Worm (Caenorhabditis elegans): ENCODE measurements around the gene K07H8.12.

Gene K07H8.12

DNA sequence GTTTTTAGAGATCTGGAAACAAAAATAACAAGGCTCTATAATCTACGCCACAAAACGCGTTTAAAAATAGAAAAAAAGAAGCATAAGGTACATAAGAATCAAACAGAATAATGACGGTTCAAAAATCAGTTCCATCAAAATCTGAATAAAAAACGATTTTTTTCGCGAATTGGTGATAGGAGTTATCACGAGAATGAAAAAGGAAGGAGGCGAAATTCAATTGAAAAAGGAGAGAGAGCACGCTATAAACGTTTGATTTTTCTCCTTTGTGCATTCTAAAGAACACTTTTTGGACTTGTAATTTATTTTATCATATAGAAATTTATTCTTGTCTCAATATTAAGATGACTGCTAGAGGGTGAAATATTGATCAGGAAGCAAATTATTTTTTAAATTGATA is 25.2 kb downstream of the K07H8.12 start:
- TF ChIP-seq let-607 (tag; optimal IDR thresholded peaks at IDR 0.05) (no peak), lsl-1 (GFP tag; optimal IDR thresholded peaks at IDR 0.05) (no peak), F57A8.1 (GFP tag; optimal IDR thresholded peaks at IDR 0.05) (no peak), nfya-2 (GFP tag; IDR thresholded peaks at IDR 0.05) (no peak), nhr-80 (tag; optimal IDR thresholded peaks at IDR 0.05) (peak; percentile 74)

DNA sequence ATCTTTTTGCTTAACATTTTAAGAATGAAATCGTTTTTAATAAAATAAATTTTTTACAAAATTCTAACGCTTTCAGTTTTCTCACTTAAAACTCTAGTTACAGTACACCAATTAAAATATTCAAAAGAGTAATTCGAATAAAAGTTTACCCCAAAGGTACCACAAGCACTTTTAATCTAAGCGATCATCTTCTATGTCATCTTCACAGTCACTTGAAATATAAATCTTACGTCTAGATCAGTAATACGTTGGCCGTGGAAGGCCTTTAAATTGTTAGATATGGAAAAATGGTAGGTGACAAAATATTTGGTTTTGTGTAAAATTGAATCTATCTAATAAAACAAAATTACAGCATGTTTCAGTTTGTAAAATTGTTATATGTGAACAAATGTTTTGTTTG is 29.2 kb downstream of the K07H8.12 start:
- no peak for TF ChIP-seq ceh-58 (GFP tag; IDR thresholded peaks at IDR 0.05)
- no peak for TF ChIP-seq ama-1 (optimal IDR thresholded peaks at IDR 0.05)
- no peak for TF ChIP-seq ama-1 (GFP tag; optimal IDR thresholded peaks at IDR 0.05)
- no peak for TF ChIP-seq lsy-27 (tag; optimal IDR thresholded peaks at IDR 0.05; ENCODE audit: borderline replicate concordance, insufficient read depth)
- TF ChIP-seq F39B2.1 (GFP tag; IDR thresholded peaks at IDR 0.05) = no peak
- TF ChIP-seq B0035.1 (tag; optimal IDR thresholded peaks at IDR 0.05) = no peak
- TF ChIP-seq F57C9.4 (tag; optimal IDR thresholded peaks at IDR 0.05) = no peak
- TF ChIP-seq ZK185.1 (tag; optimal IDR thresholded peaks at IDR 0.05; ENCODE audit: poor library complexity, severe bottlenecking) = no peak
- no peak for TF ChIP-seq bed-2 (GFP tag; IDR thresholded peaks at IDR 0.05)
- no peak for TF ChIP-seq ekl-4 (GFP tag; IDR thresholded peaks at IDR 0.05)
- no peak for TF ChIP-seq cebp-2 (GFP tag; IDR thresholded peaks at IDR 0.05)
- TF ChIP-seq sptf-2 (GFP tag; optimal IDR thresholded peaks at IDR 0.05) = no peak
- no peak for TF ChIP-seq let-526 (GFP tag; IDR thresholded peaks at IDR 0.05)
- TF ChIP-seq snpc-1.1 (tag; optimal IDR thresholded peaks at IDR 0.05; ENCODE audit: insufficient read depth) = no peak
- no peak for TF ChIP-seq ceh-27 (GFP tag; optimal IDR thresholded peaks at IDR 0.05)

DNA sequence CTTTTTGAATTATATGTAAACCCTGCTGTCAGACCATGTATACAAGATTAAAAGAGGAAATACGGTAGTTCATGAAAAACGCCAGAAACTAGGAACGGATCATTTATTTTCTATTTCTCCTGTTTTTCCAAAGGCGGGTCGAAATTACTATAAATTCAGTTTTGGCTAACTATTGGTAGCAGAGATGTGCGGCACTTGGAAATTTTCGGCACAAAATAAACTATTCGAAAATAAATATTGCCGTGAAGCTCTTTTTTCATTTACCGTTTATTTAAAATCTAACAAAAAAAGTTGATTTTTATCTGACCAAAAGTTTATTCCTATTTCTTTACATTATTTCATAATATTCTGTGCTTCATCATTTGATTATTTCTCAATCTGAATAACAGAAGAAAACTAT is 32.4 kb downstream of the K07H8.12 start, which contains the start of gene T09A12.1:
TSS of gene T09A12.1 (plus strand) at position 301 of the 400 bp plus-strand sequence.
- TF ChIP-seq C06A6.2 (GFP tag; conservative IDR thresholded peaks at IDR 0.05) (no peak), ZK185.1 (tag; optimal IDR thresholded peaks at IDR 0.05; ENCODE audit: poor library complexity, severe bottlenecking) (no peak), lin-35 (GFP tag; optimal IDR thresholded peaks at IDR 0.05) (no peak), nhr-90 (tag; optimal IDR thresholded peaks at IDR 0.05) (no peak), hsf-1 (GFP tag; IDR thresholded peaks at IDR 0.05) (no peak), fkh-3 (tag; optimal IDR thresholded peaks at IDR 0.05) (no peak), hmg-1.2 (GFP tag; IDR thresholded peaks at IDR 0.05) (no peak), aptf-2 (GFP tag; conservative IDR thresholded peaks at IDR 0.05) (no peak), let-607 (tag; optimal IDR thresholded peaks at IDR 0.05) (no peak), cebp-1 (GFP tag; IDR thresholded peaks at IDR 0.05) (no peak), cebp-1 (tag; optimal IDR thresholded peaks at IDR 0.05) (no peak), nhr-80 (tag; optimal IDR thresholded peaks at IDR 0.05) (no peak), ztf-25 (GFP tag; IDR thresholded peaks at IDR 0.05) (no peak), F55B11.4 (tag; optimal IDR thresholded peaks at IDR 0.05; ENCODE audit: borderline replicate concordance, insufficient read depth) (no peak), nfyb-1 (GFP tag; IDR thresholded peaks at IDR 0.05) (no peak), Y56A3A.18 (GFP tag; IDR thresholded peaks at IDR 0.05) (no peak)

DNA sequence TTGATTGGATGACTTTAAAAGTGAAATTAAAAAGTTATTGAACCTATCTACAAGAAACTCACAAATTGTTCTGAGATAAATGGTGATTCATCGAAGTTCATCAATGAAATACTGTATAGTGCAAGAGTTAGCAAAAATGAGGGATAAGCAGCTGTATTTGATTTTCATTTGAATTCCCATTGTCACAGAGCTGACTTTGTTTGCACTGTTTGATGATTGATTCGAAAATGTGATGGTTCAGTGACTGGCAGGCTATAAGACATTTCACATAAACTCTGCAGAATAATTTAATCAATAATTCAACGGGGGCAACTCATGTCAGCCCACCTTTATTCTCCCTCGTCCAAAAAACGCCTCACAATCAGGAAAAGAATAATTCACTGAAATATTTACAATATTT is 32.9 kb downstream of the K07H8.12 start, which contains the start of gene T09A12.8:
TSS of gene T09A12.8 (minus strand) at position 101 of the 400 bp plus-strand sequence.
- TF ChIP-seq ztf-3 (GFP tag; optimal IDR thresholded peaks at IDR 0.05) = no peak
- TF ChIP-seq ztf-6 (GFP tag; IDR thresholded peaks at IDR 0.05) = no peak
- TF ChIP-seq mes-4 (tag; optimal IDR thresholded peaks at IDR 0.05) = no peak
- no peak for TF ChIP-seq zim-3 (tag; optimal IDR thresholded peaks at IDR 0.05)
- TF ChIP-seq let-526 (GFP tag; IDR thresholded peaks at IDR 0.05) = no peak
- TF ChIP-seq egl-18 (GFP tag; IDR thresholded peaks at IDR 0.05) = no peak
- TF ChIP-seq him-1 (tag; optimal IDR thresholded peaks at IDR 0.05) = no peak
- no peak for TF ChIP-seq nhr-27 (tag; optimal IDR thresholded peaks at IDR 0.05)
- TF ChIP-seq sea-2 (GFP tag; IDR thresholded peaks at IDR 0.05) = no peak
- TF ChIP-seq somi-1 (GFP tag; optimal IDR thresholded peaks at IDR 0.05) = no peak
- TF ChIP-seq Y53G8AR.9 (GFP tag; conservative IDR thresholded peaks at IDR 0.05) = no peak
- TF ChIP-seq Y67H2A.10 (GFP tag; conservative IDR thresholded peaks at IDR 0.05) = no peak
- TF ChIP-seq dox-1 (GFP tag; IDR thresholded peaks at IDR 0.05) = no peak
- TF ChIP-seq hrde-1 (tag; optimal IDR thresholded peaks at IDR 0.05; ENCODE audit: borderline replicate concordance) = no peak
- TF ChIP-seq ztf-25 (GFP tag; IDR thresholded peaks at IDR 0.05) = no peak
